Worm (Caenorhabditis elegans) whole organism, midembryonic: Measurements from ENCODE around the gene ceh-24.

Experiments used
- T22C8.4 ChIP-seq: fragments of 200-800 bp; sonication (Bioruptor generic); IDR thresholded peaks from 2 replicates; pipeline ENCODE4 v1.3.6; 2022; ENCODE audit warnings: missing genetic modification characterization, missing compliant biosample characterization
- cog-1 ChIP-seq: sonication (generic microtip); optimal IDR thresholded peaks from 2 replicates; lab custom pipeline; 2016; ENCODE audit warnings: missing genetic modification characterization, missing compliant biosample characterization
- flt-1 ChIP-seq: fragments of 200-800 bp; sonication (Bioruptor generic); IDR thresholded peaks from 2 replicates; pipeline ENCODE4 v1.3.6; 2022; ENCODE audit warnings: missing genetic modification characterization, missing compliant biosample characterization
- klf-2 ChIP-seq: fragments of 200-800 bp; sonication (Bioruptor generic); conservative IDR thresholded peaks from 2 replicates; pipeline ENCODE4 v1.3.6; 2022; ENCODE audit warnings: missing genetic modification reagents, missing genetic modification characterization, missing compliant biosample characterization
- med-1 ChIP-seq: sonication (generic microtip); optimal IDR thresholded peaks from 2 replicates; lab custom pipeline; 2017; ENCODE audit warnings: missing genetic modification characterization, mild to moderate bottlenecking, missing compliant biosample characterization, antibody characterized with exemption, missing genetic modification reagents; ENCODE audit not compliant: insufficient read depth
- ref-1 ChIP-seq: fragments of 200-800 bp; sonication (Bioruptor generic); conservative IDR thresholded peaks from 2 replicates; pipeline ENCODE4 v1.3.6; 2022; ENCODE audit warnings: missing genetic modification reagents, missing genetic modification characterization, missing compliant biosample characterization
- ztf-23 ChIP-seq: fragments of 200-800 bp; sonication (Bioruptor generic); IDR thresholded peaks from 2 replicates; pipeline ENCODE4 v1.3.6; 2022; ENCODE audit warnings: missing genetic modification reagents, missing genetic modification characterization, missing compliant biosample characterization

DNA sequence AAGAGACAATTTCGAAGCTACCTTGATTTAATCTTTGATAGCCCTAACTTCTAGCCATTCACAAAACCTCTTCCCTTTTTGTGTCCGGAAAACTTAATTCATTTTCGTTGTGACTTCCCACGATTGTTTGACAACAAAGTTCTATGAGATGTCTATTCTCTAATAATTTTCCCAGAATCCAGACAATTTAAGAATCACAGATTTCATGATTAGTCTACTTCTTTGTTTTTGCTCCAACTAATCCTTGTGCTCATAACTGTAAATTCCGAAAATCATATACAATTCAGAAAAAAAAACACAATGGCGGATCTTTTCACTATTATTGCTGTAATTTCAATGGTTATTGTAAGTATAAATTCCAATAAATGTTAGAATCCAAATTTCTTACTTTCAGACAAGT, 49.5 kb downstream of the ceh-24 start, which contains the start of gene srx-137:
- TF ChIP-seq med-1 (GFP tag; lab: Kevin White, UChicago) (no peak), ztf-23 (GFP tag; lab: Robert Waterston, UW) (no peak), klf-2 (GFP tag; lab: Robert Waterston, UW) (no peak), flt-1 (no peak), T22C8.4 (GFP tag; lab: Robert Waterston, UW) (no peak), ref-1 (GFP tag; lab: Robert Waterston, UW) (no peak), cog-1 (tag; lab: Kevin White, UChicago) (no peak)
